Fruit fly (Drosophila melanogaster) whole organism, embryonic: ENCODE measurements around the gene Syx13.

ENCODE experiments used
- Bdp1 ChIP-seq: fragments of 200-800 bp; sonication (Bioruptor generic); optimal IDR thresholded peaks from 3 replicates; lab custom pipeline; 2016; ENCODE audit warnings: missing biosample characterization, missing genetic modification characterization
- C15 ChIP-seq: fragments of 200-800 bp; sonication (Bioruptor generic); IDR thresholded peaks from 3 replicates; pipeline ENCODE4 v1.3.6; 2022; ENCODE audit warnings: missing biosample characterization, missing genetic modification characterization
- CG11504 ChIP-seq: fragments of 200-800 bp; sonication (Bioruptor generic); optimal IDR thresholded peaks from 3 replicates; lab custom pipeline; 2019; ENCODE audit warnings: missing biosample characterization, mild to moderate bottlenecking, missing genetic modification characterization, moderate library complexity
- CG11695 ChIP-seq: fragments of 200-800 bp; sonication (Bioruptor generic); IDR thresholded peaks from 3 replicates; pipeline ENCODE4 v1.3.6; 2022; ENCODE audit warnings: missing biosample characterization, missing genetic modification characterization
- CG13424 ChIP-seq: fragments of 200-800 bp; sonication (Bioruptor generic); optimal IDR thresholded peaks from 2 replicates; lab custom pipeline; 2019; ENCODE audit warnings: missing biosample characterization, mild to moderate bottlenecking, missing genetic modification characterization, moderate library complexity
- CG13894 ChIP-seq: fragments of 200-800 bp; sonication (Bioruptor generic); optimal IDR thresholded peaks from 3 replicates; lab custom pipeline; 2018; ENCODE audit warnings: missing biosample characterization, mild to moderate bottlenecking, missing genetic modification characterization, moderate library complexity
- CG15011 ChIP-seq: fragments of 200-800 bp; sonication (Bioruptor generic); optimal IDR thresholded peaks from 3 replicates; lab custom pipeline; 2018; ENCODE audit warnings: missing biosample characterization, mild to moderate bottlenecking, missing genetic modification characterization
- CG15696 ChIP-seq: fragments of 200-800 bp; sonication (Bioruptor generic); optimal IDR thresholded peaks from 2 replicates; lab custom pipeline; 2019; ENCODE audit warnings: missing biosample characterization, mild to moderate bottlenecking, missing genetic modification characterization, moderate library complexity
- CG1647 ChIP-seq: fragments of 200-800 bp; sonication (Bioruptor generic); optimal IDR thresholded peaks from 3 replicates; lab custom pipeline; 2016; ENCODE audit warnings: missing biosample characterization, missing genetic modification characterization
- CG16779 ChIP-seq: fragments of 200-800 bp; sonication (Bioruptor generic); IDR thresholded peaks from 2 replicates; pipeline ENCODE4 v1.3.6; 2022; ENCODE audit warnings: missing biosample characterization, missing genetic modification characterization
- CG16863 ChIP-seq: fragments of 200-800 bp; sonication (Bioruptor generic); optimal IDR thresholded peaks from 3 replicates; lab custom pipeline; 2016; ENCODE audit warnings: missing biosample characterization, missing genetic modification characterization
- CG17328 ChIP-seq: fragments of 200-800 bp; sonication (Bioruptor generic); IDR thresholded peaks from 2 replicates; pipeline ENCODE4 v1.3.6; 2022; ENCODE audit warnings: missing biosample characterization, missing genetic modification characterization
- CG17802 ChIP-seq: fragments of 200-800 bp; sonication (Bioruptor generic); optimal IDR thresholded peaks from 2 replicates; lab custom pipeline; 2018; ENCODE audit warnings: missing biosample characterization, mild to moderate bottlenecking, missing genetic modification characterization, moderate library complexity
- CG2129 ChIP-seq: fragments of 200-800 bp; sonication (Bioruptor generic); IDR thresholded peaks from 2 replicates; pipeline ENCODE4 v1.3.6; 2022; ENCODE audit warnings: missing biosample characterization, missing genetic modification characterization; ENCODE audit not compliant: partially characterized antibody
- CG33557 ChIP-seq: fragments of 200-800 bp; sonication (Bioruptor generic); optimal IDR thresholded peaks from 2 replicates; lab custom pipeline; 2019; ENCODE audit warnings: missing biosample characterization, mild to moderate bottlenecking, missing genetic modification characterization, moderate library complexity
- CG3995 ChIP-seq: fragments of 200-800 bp; sonication (Bioruptor generic); optimal IDR thresholded peaks from 3 replicates; lab custom pipeline; 2016; ENCODE audit warnings: missing biosample characterization, missing genetic modification characterization
- CG42726 ChIP-seq: fragments of 200-800 bp; sonication (Bioruptor generic); IDR thresholded peaks from 2 replicates; pipeline ENCODE4 v1.3.6; 2022; ENCODE audit warnings: missing biosample characterization, missing genetic modification characterization; ENCODE audit not compliant: partially characterized antibody
- CG4282 ChIP-seq: fragments of 200-800 bp; sonication (Bioruptor generic); optimal IDR thresholded peaks from 2 replicates; lab custom pipeline; 2016; ENCODE audit warnings: missing biosample characterization, missing genetic modification characterization
- CG4404 ChIP-seq: fragments of 200-800 bp; sonication (Bioruptor generic); IDR thresholded peaks from 2 replicates; pipeline ENCODE4 v1.3.6; 2022; ENCODE audit warnings: missing biosample characterization, missing genetic modification characterization
- CG8388 ChIP-seq: fragments of 200-800 bp; sonication (Bioruptor generic); optimal IDR thresholded peaks from 2 replicates; lab custom pipeline; 2019; ENCODE audit warnings: missing biosample characterization, mild to moderate bottlenecking, missing genetic modification characterization, moderate library complexity
- CG9817 ChIP-seq: fragments of 200-800 bp; sonication (Bioruptor generic); optimal IDR thresholded peaks from 2 replicates; lab custom pipeline; 2018; ENCODE audit warnings: missing biosample characterization, mild to moderate bottlenecking, missing genetic modification characterization, moderate library complexity
- Camta ChIP-seq: fragments of 200-800 bp; sonication (Bioruptor generic); optimal IDR thresholded peaks from 2 replicates; lab custom pipeline; 2016; ENCODE audit warnings: missing biosample characterization, missing genetic modification characterization
- CoRest ChIP-seq: fragments of 200-800 bp; sonication (Bioruptor generic); optimal IDR thresholded peaks from 3 replicates; lab custom pipeline; 2018; ENCODE audit warnings: missing biosample characterization, mild to moderate bottlenecking, missing genetic modification characterization, moderate library complexity
- CrebB ChIP-seq: fragments of 200-800 bp; sonication (Bioruptor generic); optimal IDR thresholded peaks from 3 replicates; lab custom pipeline; 2018; ENCODE audit warnings: missing biosample characterization, mild to moderate bottlenecking, missing genetic modification characterization
- D19B ChIP-seq: fragments of 200-800 bp; sonication (Bioruptor generic); optimal IDR thresholded peaks from 2 replicates; lab custom pipeline; 2017; ENCODE audit warnings: missing biosample characterization, mild to moderate bottlenecking, missing genetic modification characterization
- Deaf1 ChIP-seq: fragments of 200-800 bp; optimal IDR thresholded peaks from 3 replicates; lab custom pipeline; 2019; ENCODE audit warnings: missing biosample characterization, mild to moderate bottlenecking, missing genetic modification characterization, moderate library complexity
- Doc2 ChIP-seq: fragments of 200-800 bp; sonication (Bioruptor generic); IDR thresholded peaks from 2 replicates; pipeline ENCODE4 v1.3.6; 2022; ENCODE audit warnings: missing biosample characterization, missing genetic modification characterization
- Doc3 ChIP-seq: fragments of 200-800 bp; sonication (Bioruptor generic); IDR thresholded peaks from 3 replicates; pipeline ENCODE4 v1.3.6; 2022; ENCODE audit warnings: missing biosample characterization, missing genetic modification characterization; ENCODE audit not compliant: partially characterized antibody
- Lim3 ChIP-seq: fragments of 200-800 bp; sonication (Bioruptor generic); IDR thresholded peaks from 2 replicates; pipeline ENCODE4 v1.3.6; 2022; ENCODE audit warnings: missing biosample characterization, missing genetic modification characterization
- Nf-YA ChIP-seq: fragments of 200-800 bp; sonication (Bioruptor generic); IDR thresholded peaks from 2 replicates; pipeline ENCODE4 v1.3.6; 2022; ENCODE audit warnings: missing biosample characterization, missing genetic modification characterization
- Nf-YB ChIP-seq: fragments of 200-800 bp; sonication (Bioruptor generic); optimal IDR thresholded peaks from 3 replicates; lab custom pipeline; 2019; ENCODE audit warnings: missing biosample characterization, mild to moderate bottlenecking, missing genetic modification characterization, moderate library complexity
- Ravus ChIP-seq: fragments of 200-800 bp; sonication (Bioruptor generic); IDR thresholded peaks from 2 replicates; pipeline ENCODE4 v1.3.6; 2022; ENCODE audit warnings: missing biosample characterization, missing genetic modification characterization
- Sin3A ChIP-seq: fragments of >200 bp; optimal IDR thresholded peaks from 2 replicates; lab custom pipeline; 2018
- Six4 ChIP-seq: fragments of 200-800 bp; sonication (Bioruptor generic); optimal IDR thresholded peaks from 2 replicates; lab custom pipeline; 2016; ENCODE audit warnings: missing biosample characterization, missing genetic modification characterization
- Sox100B ChIP-seq: fragments of 200-800 bp; sonication (Bioruptor generic); optimal IDR thresholded peaks from 3 replicates; lab custom pipeline; 2018; ENCODE audit warnings: missing biosample characterization, mild to moderate bottlenecking, missing genetic modification characterization
- TFAM ChIP-seq: fragments of 200-800 bp; sonication (Bioruptor generic); optimal IDR thresholded peaks from 2 replicates; lab custom pipeline; 2017; ENCODE audit warnings: missing biosample characterization, missing genetic modification characterization, inconsistent platforms
- Trl ChIP-seq, 3 experiments: fragments of >200 bp in 2 of 3; fragments of 200-800 bp in 1 of 3; sonication (Bioruptor generic) in 1 of 3; optimal IDR thresholded peaks; 2 replicates in 1 of 3; 3 replicates in 2 of 3; lab custom pipeline; 2016 to 2017; ENCODE audit warnings: missing biosample characterization in 1 of 3, missing genetic modification characterization in 1 of 3
- ac ChIP-seq: fragments of 200-800 bp; sonication (Bioruptor generic); optimal IDR thresholded peaks from 3 replicates; lab custom pipeline; 2017; ENCODE audit warnings: missing biosample characterization, mild to moderate bottlenecking, missing genetic modification characterization
- aop ChIP-seq: fragments of 200-800 bp; sonication (Bioruptor generic); IDR thresholded peaks from 2 replicates; pipeline ENCODE4 v1.3.6; 2022; ENCODE audit warnings: missing biosample characterization, missing genetic modification characterization
- br ChIP-seq: fragments of >200 bp; optimal IDR thresholded peaks from 2 replicates; lab custom pipeline; 2017
- hbn ChIP-seq: fragments of 200-800 bp; sonication (Bioruptor generic); IDR thresholded peaks from 2 replicates; pipeline ENCODE4 v1.3.6; 2022; ENCODE audit warnings: missing biosample characterization, missing genetic modification characterization; ENCODE audit not compliant: partially characterized antibody
- lilli ChIP-seq: fragments of 200-800 bp; sonication (Bioruptor generic); optimal IDR thresholded peaks from 3 replicates; lab custom pipeline; 2016; ENCODE audit warnings: missing biosample characterization, missing genetic modification characterization
- otp ChIP-seq: fragments of 200-800 bp; sonication (Bioruptor generic); IDR thresholded peaks from 3 replicates; pipeline ENCODE4, ENCODE4 v1.3.6; 2022; ENCODE audit warnings: missing biosample characterization, missing genetic modification characterization
- pros ChIP-seq: fragments of 200-800 bp; sonication (Bioruptor generic); optimal IDR thresholded peaks from 3 replicates; lab custom pipeline; 2019; ENCODE audit warnings: missing biosample characterization, mild to moderate bottlenecking, missing genetic modification characterization, moderate library complexity
- pum ChIP-seq: fragments of 200-800 bp; sonication (Bioruptor generic); optimal IDR thresholded peaks from 2 replicates; lab custom pipeline; 2016; ENCODE audit warnings: missing biosample characterization, missing genetic modification characterization
- run ChIP-seq: fragments of 200-800 bp; sonication (Bioruptor generic); optimal IDR thresholded peaks from 3 replicates; lab custom pipeline; 2018; ENCODE audit warnings: missing biosample characterization, mild to moderate bottlenecking, missing genetic modification characterization
- sd ChIP-seq: fragments of 200-800 bp; sonication (Bioruptor generic); optimal IDR thresholded peaks from 3 replicates; lab custom pipeline; 2018; ENCODE audit warnings: missing biosample characterization, mild to moderate bottlenecking, missing genetic modification characterization, moderate library complexity
- stwl ChIP-seq: fragments of 200-800 bp; sonication (Bioruptor generic); optimal IDR thresholded peaks from 3 replicates; lab custom pipeline; 2018; ENCODE audit warnings: missing biosample characterization, mild to moderate bottlenecking, missing genetic modification characterization, moderate library complexity
- tgo ChIP-seq: fragments of 200-800 bp; sonication (Bioruptor generic); IDR thresholded peaks from 3 replicates; pipeline ENCODE4 v1.3.6; 2022; ENCODE audit warnings: missing biosample characterization, missing genetic modification characterization
- zfh2 ChIP-seq: fragments of 200-800 bp; sonication (Bioruptor generic); optimal IDR thresholded peaks from 2 replicates; lab custom pipeline; 2016; ENCODE audit warnings: missing biosample characterization, missing genetic modification characterization

Gene Syx13

dm6 chr3L:13017803-13018324 is 26.4 kb upstream of the Syx13 start, which contains the start of the genes mRpL20 and Icmt (continued):
- peak; percentile 69 for TF ChIP-seq CG15011 (GFP tag; lab: Kevin White, UChicago)
- TF ChIP-seq pros (GFP tag; lab: Kevin White, UChicago), result no peak
- TF ChIP-seq pum (GFP tag; lab: Kevin White, UChicago), result peak; percentile 49
- peak; percentile 49 for TF ChIP-seq Bdp1
- peak; percentile 89 for TF ChIP-seq CG16779 (GFP tag; lab: Robert Waterston, UW)
- peak; percentile 85 for TF ChIP-seq CG13894 (tag; lab: Kevin White, UChicago)
- TF ChIP-seq CG8388, result peak; percentile 94
- TF ChIP-seq CG13424 (tag; lab: Kevin White, UChicago), result peak; percentile 95
- peak; percentile 98 for TF ChIP-seq tgo (GFP tag; lab: Robert Waterston, UW)
- peak; percentile 91 for TF ChIP-seq CG11504 (tag; lab: Kevin White, UChicago)
- TF ChIP-seq CG33557 (GFP tag; lab: Kevin White, UChicago), result peak; percentile 70
- peak; percentile 28 for TF ChIP-seq CG17802
- peak; percentile 89 for TF ChIP-seq CG4404 (GFP tag; lab: Robert Waterston, UW)
- TF ChIP-seq CG4282 (GFP tag; lab: Kevin White, UChicago), result no peak
- peak; percentile 32 for TF ChIP-seq CG3995 (GFP tag; lab: Kevin White, UChicago)
- peak; percentile 97 for TF ChIP-seq CoRest
- 0 out of 2 replicates have a peak, but pooled peaks have one; percentile 52 for TF ChIP-seq aop (GFP tag; lab: Robert Waterston, UW)
- TF ChIP-seq otp (GFP tag; lab: Robert Waterston, UW), result no peak; the same call in none of the 3 replicates
- TF ChIP-seq Doc3 (GFP tag; lab: Robert Waterston, UW), result peak; percentile 72
- peak; percentile 40 for TF ChIP-seq stwl
- peak; percentile 77 for TF ChIP-seq Nf-YA (GFP tag; lab: Robert Waterston, UW)
- peak; percentile 28; the same call in 1 of the 2 replicates for TF ChIP-seq CG2129 (GFP tag; lab: Robert Waterston, UW)
- peak; percentile 97 for TF ChIP-seq CG11695 (GFP tag; lab: Robert Waterston, UW)
- peak; percentile 27 for TF ChIP-seq CG16863 (GFP tag; lab: Kevin White, UChicago)
- peak; percentile 96 for TF ChIP-seq CG17328 (GFP tag; lab: Robert Waterston, UW)
- TF ChIP-seq Six4 (GFP tag; lab: Kevin White, UChicago), result peak; percentile 85
- TF ChIP-seq Trl (optimal IDR thresholded peaks at IDR 0.05; lab: Kevin White, UChicago), result no peak
- peak; percentile 57 for TF ChIP-seq Trl (GFP tag; optimal IDR thresholded peaks at IDR 0.05; lab: Kevin White, UChicago)
- TF ChIP-seq Ravus (GFP tag; lab: Robert Waterston, UW), result peak; percentile 90
- TF ChIP-seq run (tag; lab: Kevin White, UChicago), result peak; percentile 93
- no peak for TF ChIP-seq TFAM (GFP tag; lab: Kevin White, UChicago)
- peak; percentile 72 for TF ChIP-seq D19B (GFP tag; lab: Kevin White, UChicago)
- peak; percentile 56; the same call in 1 of the 2 replicates for TF ChIP-seq Lim3 (GFP tag; lab: Robert Waterston, UW)
- peak; percentile 96 for TF ChIP-seq CG9817 (tag; lab: Kevin White, UChicago)
- no peak for TF ChIP-seq br
- TF ChIP-seq C15 (GFP tag; lab: Robert Waterston, UW), result peak; percentile 93
- TF ChIP-seq Camta (GFP tag; lab: Kevin White, UChicago), result no peak
- peak; percentile 73 for TF ChIP-seq Deaf1
- TF ChIP-seq zfh2 (GFP tag; lab: Kevin White, UChicago), result peak; percentile 62
- peak; percentile 83 for TF ChIP-seq Sox100B (GFP tag; lab: Kevin White, UChicago)
- peak; percentile 90 for TF ChIP-seq CrebB (tag; lab: Kevin White, UChicago)
- TF ChIP-seq CG1647 (GFP tag; lab: Kevin White, UChicago), result peak; percentile 36
- TF ChIP-seq lilli (GFP tag; lab: Kevin White, UChicago), result peak; percentile 87
- TF ChIP-seq ac (GFP tag; lab: Kevin White, UChicago), result peak; percentile 23
- TF ChIP-seq Sin3A (lab: Kevin White, UChicago), result no peak
- TF ChIP-seq Nf-YB (GFP tag; lab: Kevin White, UChicago), result peak; percentile 77
- TF ChIP-seq Doc2 (GFP tag; lab: Robert Waterston, UW), result peak; percentile 78
- no peak for TF ChIP-seq CG42726 (GFP tag; lab: Robert Waterston, UW)
- no peak for TF ChIP-seq sd
- peak; percentile 66 for TF ChIP-seq CG15696 (tag; lab: Kevin White, UChicago)
- TF ChIP-seq hbn (GFP tag; lab: Robert Waterston, UW), result peak; percentile 58
